Fruit fly (Drosophila melanogaster) whole organism, prepupa: ENCODE data around the gene Lsd-1.

Source experiments
- Blimp-1 ChIP-seq: fragments of 200-800 bp; sonication (Bioruptor generic); optimal IDR thresholded peaks from 3 replicates; lab custom pipeline; 2017; ENCODE audit warnings: missing biosample characterization, missing genetic modification characterization, mild to moderate bottlenecking, moderate library complexity, missing genetic modification reagents
- CG15336 ChIP-seq: fragments of 200-800 bp; sonication (Bioruptor generic); IDR thresholded peaks from 2 replicates; pipeline ENCODE4 v1.3.6; 2022; ENCODE audit warnings: missing biosample characterization, missing genetic modification characterization
- CG31627 ChIP-seq: fragments of 200-800 bp; sonication (Bioruptor generic); optimal IDR thresholded peaks from 3 replicates; lab custom pipeline; 2016; ENCODE audit warnings: missing biosample characterization, missing genetic modification characterization
- CG34406 ChIP-seq: fragments of 200-800 bp; sonication (Bioruptor generic); optimal IDR thresholded peaks from 3 replicates; lab custom pipeline; 2016; ENCODE audit warnings: missing biosample characterization, missing genetic modification characterization
- CG6163 ChIP-seq: fragments of 200-800 bp; sonication (Bioruptor generic); IDR thresholded peaks from 3 replicates; pipeline ENCODE4 v1.3.6; 2022; ENCODE audit warnings: missing biosample characterization, missing genetic modification characterization
- CG6276 ChIP-seq: fragments of 200-800 bp; sonication (Bioruptor generic); optimal IDR thresholded peaks from 2 replicates; lab custom pipeline; 2017; ENCODE audit warnings: missing biosample characterization, mild to moderate bottlenecking, missing genetic modification characterization
- CG6792 ChIP-seq: fragments of 200-800 bp; sonication (Bioruptor generic); optimal IDR thresholded peaks from 3 replicates; lab custom pipeline; 2016; ENCODE audit warnings: missing biosample characterization, missing genetic modification characterization
- CG6808 ChIP-seq: fragments of 200-800 bp; sonication (Bioruptor generic); optimal IDR thresholded peaks from 3 replicates; lab custom pipeline; 2017; ENCODE audit warnings: missing biosample characterization, missing genetic modification characterization, mild to moderate bottlenecking, moderate library complexity, missing genetic modification reagents
- CG6854 ChIP-seq: fragments of 200-800 bp; sonication (Bioruptor generic); optimal IDR thresholded peaks from 2 replicates; lab custom pipeline; 2017; ENCODE audit warnings: missing biosample characterization, mild to moderate bottlenecking, missing genetic modification characterization
- CG7368 ChIP-seq: fragments of 200-800 bp; sonication (Bioruptor generic); optimal IDR thresholded peaks from 3 replicates; lab custom pipeline; 2016; ENCODE audit warnings: missing biosample characterization, missing genetic modification characterization
- CG8119 ChIP-seq: fragments of 200-800 bp; sonication (Bioruptor generic); IDR thresholded peaks from 3 replicates; pipeline ENCODE4 v1.3.6; 2022; ENCODE audit warnings: missing biosample characterization, missing genetic modification characterization
- CG8319 ChIP-seq: fragments of 200-800 bp; sonication (Bioruptor generic); optimal IDR thresholded peaks from 3 replicates; lab custom pipeline; 2016; ENCODE audit warnings: missing biosample characterization, missing genetic modification characterization
- CG8632 ChIP-seq: fragments of 200-800 bp; sonication (Bioruptor generic); optimal IDR thresholded peaks from 3 replicates; lab custom pipeline; 2016; ENCODE audit warnings: missing biosample characterization, missing genetic modification characterization
- CG9139 ChIP-seq: fragments of 200-800 bp; sonication (Bioruptor generic); optimal IDR thresholded peaks from 3 replicates; lab custom pipeline; 2017; ENCODE audit warnings: missing biosample characterization, mild to moderate bottlenecking, missing genetic modification characterization
- Eip78C ChIP-seq: fragments of 200-800 bp; sonication (Bioruptor generic); peaks from one replicate; lab custom pipeline; 2016; ENCODE audit warnings: missing biosample characterization, missing genetic modification characterization
- Eip93F ChIP-seq: fragments of 200-800 bp; sonication (Bioruptor generic); optimal IDR thresholded peaks from 2 replicates; lab custom pipeline; 2016; ENCODE audit warnings: missing biosample characterization, mild to moderate bottlenecking, missing genetic modification characterization
- Ets21C ChIP-seq: fragments of 200-800 bp; sonication (Bioruptor generic); optimal IDR thresholded peaks from 3 replicates; lab custom pipeline; 2016; ENCODE audit warnings: missing biosample characterization, missing genetic modification characterization
- Ets96B ChIP-seq: fragments of 200-800 bp; optimal IDR thresholded peaks from 2 replicates; lab custom pipeline; 2019; ENCODE audit warnings: missing biosample characterization, mild to moderate bottlenecking, missing genetic modification characterization, moderate library complexity
- Hr39 ChIP-seq: fragments of 200-800 bp; sonication (Bioruptor generic); optimal IDR thresholded peaks from 2 replicates; lab custom pipeline; 2016; ENCODE audit warnings: missing biosample characterization, missing genetic modification characterization
- Hr4 ChIP-seq: fragments of 200-800 bp; sonication (Bioruptor generic); optimal IDR thresholded peaks from 3 replicates; lab custom pipeline; 2016; ENCODE audit warnings: missing biosample characterization, missing genetic modification characterization
- Sox15 ChIP-seq: fragments of 200-800 bp; sonication (Bioruptor generic); optimal IDR thresholded peaks from 3 replicates; lab custom pipeline; 2016; ENCODE audit warnings: missing biosample characterization, missing genetic modification characterization
- achi ChIP-seq: fragments of 200-800 bp; sonication (Bioruptor generic); optimal IDR thresholded peaks from 3 replicates; lab custom pipeline; 2016; ENCODE audit warnings: missing biosample characterization, missing genetic modification characterization
- acj6 ChIP-seq: fragments of 200-800 bp; sonication (Bioruptor generic); optimal IDR thresholded peaks from 3 replicates; lab custom pipeline; 2016; ENCODE audit warnings: missing biosample characterization, missing genetic modification characterization
- cyc ChIP-seq: fragments of 200-800 bp; sonication (Bioruptor generic); optimal IDR thresholded peaks from 3 replicates; lab custom pipeline; 2016; ENCODE audit warnings: missing biosample characterization, missing genetic modification characterization
- dsx ChIP-seq: fragments of 200-800 bp; optimal IDR thresholded peaks from 3 replicates; lab custom pipeline; 2019; ENCODE audit warnings: missing biosample characterization, mild to moderate bottlenecking, missing genetic modification characterization, moderate library complexity; ENCODE audit not compliant: poor library complexity, severe bottlenecking
- fd85E ChIP-seq: fragments of 200-800 bp; sonication (Bioruptor generic); optimal IDR thresholded peaks from 3 replicates; lab custom pipeline; 2016; ENCODE audit warnings: missing biosample characterization, missing genetic modification characterization
- fkh ChIP-seq: fragments of 200-800 bp; sonication (Bioruptor generic); optimal IDR thresholded peaks from 3 replicates; lab custom pipeline; 2017; ENCODE audit warnings: missing biosample characterization, mild to moderate bottlenecking, missing genetic modification characterization, moderate library complexity
- lz ChIP-seq: fragments of 200-800 bp; sonication (Bioruptor generic); optimal IDR thresholded peaks from 3 replicates; lab custom pipeline; 2016; ENCODE audit warnings: missing biosample characterization, missing genetic modification characterization
- spab ChIP-seq: fragments of 200-800 bp; sonication (Bioruptor generic); optimal IDR thresholded peaks from 2 replicates; lab custom pipeline; 2017; ENCODE audit warnings: missing biosample characterization, mild to moderate bottlenecking, missing genetic modification characterization, missing genetic modification reagents
- ss ChIP-seq, 2 experiments: fragments of 200-800 bp; sonication (Bioruptor generic); optimal IDR thresholded peaks; 2 replicates in 1 of 2; 3 replicates in 1 of 2; lab custom pipeline; 2017 to 2018; ENCODE audit warnings: mild to moderate bottlenecking in 2 of 2, missing biosample characterization in 2 of 2, missing genetic modification characterization in 2 of 2, moderate library complexity in 1 of 2
- svp ChIP-seq: fragments of 200-800 bp; sonication (Bioruptor generic); peaks from one replicate; lab custom pipeline; 2016; ENCODE audit warnings: missing biosample characterization, missing genetic modification characterization
- topi ChIP-seq: fragments of 200-800 bp; sonication (Bioruptor generic); optimal IDR thresholded peaks from 3 replicates; lab custom pipeline; 2016; ENCODE audit warnings: missing biosample characterization, missing genetic modification characterization
- vri ChIP-seq: fragments of 200-800 bp; sonication (Bioruptor generic); optimal IDR thresholded peaks from 3 replicates; lab custom pipeline; 2016; ENCODE audit warnings: missing biosample characterization, mild to moderate bottlenecking, missing genetic modification characterization

Lsd-1 gene

DNA sequence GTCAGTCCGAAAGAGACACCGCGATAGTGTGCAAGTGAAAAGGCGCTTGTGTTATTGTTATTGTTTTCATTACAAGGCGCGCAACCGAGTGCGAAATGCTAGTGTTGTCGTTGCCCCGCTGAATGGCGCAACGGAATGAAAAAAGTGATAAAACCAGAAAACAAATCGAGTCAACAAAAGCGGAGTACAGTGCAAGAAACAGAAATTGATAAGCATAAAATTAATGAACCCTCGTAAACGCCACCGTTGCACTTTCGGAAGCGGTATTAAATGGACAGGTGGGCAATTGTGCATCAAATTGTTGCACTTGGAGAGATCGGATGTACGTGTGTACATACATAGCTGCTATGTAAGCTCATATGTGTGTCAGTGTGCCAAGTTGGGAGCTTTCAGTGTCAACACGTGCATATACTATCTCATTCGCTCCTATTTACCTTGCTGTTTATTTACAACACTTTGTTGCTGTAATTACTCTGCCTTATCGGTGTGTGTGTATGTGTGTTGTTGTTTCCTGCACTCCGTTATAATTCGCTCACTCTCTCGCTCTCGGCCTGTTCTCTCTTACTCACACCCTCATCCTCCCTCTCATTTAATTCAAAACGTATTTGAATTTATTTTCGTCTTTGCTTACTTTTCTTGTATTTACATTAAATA is 40.1 kb upstream of the Lsd-1 start (continued):
- TF ChIP-seq dsx (GFP tag; lab: Kevin White, UChicago) (peak; percentile 80), CG6808 (GFP tag; lab: Kevin White, UChicago) (peak; percentile 59), CG15336 (GFP tag; lab: Robert Waterston, UW) (peak; percentile 71), CG6854 (peak; percentile 6), fd85E (GFP tag; lab: Kevin White, UChicago) (no peak), acj6 (GFP tag; lab: Kevin White, UChicago) (peak; percentile 13), spab (GFP tag; lab: Kevin White, UChicago) (peak; percentile 20), Hr39 (GFP tag; lab: Kevin White, UChicago) (peak; percentile 15), CG6276 (GFP tag; lab: Kevin White, UChicago) (peak; percentile 33), CG7368 (GFP tag; lab: Kevin White, UChicago) (peak; percentile 78), Ets96B (tag; lab: Kevin White, UChicago) (no peak), CG34406 (GFP tag; lab: Kevin White, UChicago) (no peak), cyc (GFP tag; lab: Kevin White, UChicago) (no peak), CG8319 (peak; percentile 48), CG8632 (GFP tag; lab: Kevin White, UChicago) (peak; percentile 5), Ets21C (GFP tag; lab: Kevin White, UChicago) (peak; percentile 6), achi (GFP tag; lab: Kevin White, UChicago) (peak; percentile 21), CG8119 (peak; percentile 74), Hr4 (GFP tag; lab: Kevin White, UChicago) (peak; percentile 56)

DNA sequence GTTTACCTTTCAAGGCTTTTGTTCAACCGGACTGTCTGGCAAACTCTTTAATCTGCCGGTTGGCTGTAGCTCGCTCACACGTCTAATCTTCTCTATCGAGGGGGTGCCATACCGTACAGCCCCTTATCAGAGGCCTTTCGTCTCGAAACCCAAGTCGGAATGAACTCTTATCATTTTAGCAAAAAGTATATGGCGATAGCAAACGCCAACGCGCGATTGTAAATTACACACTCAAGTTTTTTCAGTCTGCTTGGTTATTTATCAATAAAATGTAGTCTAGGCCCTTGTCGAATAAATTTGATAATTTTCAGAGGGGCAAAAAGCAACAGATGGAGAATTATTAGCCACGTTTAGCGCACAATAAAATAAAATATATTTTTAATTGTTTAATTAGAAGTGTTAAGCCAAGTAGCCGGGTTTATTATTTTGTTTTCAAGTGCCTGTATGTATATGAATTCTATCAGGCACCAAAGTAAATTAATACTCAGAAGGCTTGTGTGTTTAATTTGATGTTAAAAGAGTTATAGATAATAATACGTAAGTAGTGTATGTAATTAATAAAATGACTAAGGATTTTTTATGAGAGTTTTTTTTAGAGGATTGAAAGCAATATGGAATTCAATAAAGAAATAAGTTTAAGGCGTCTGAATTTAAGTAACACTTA is 38.7 kb upstream of the Lsd-1 start:
- TF ChIP-seq vri (GFP tag; lab: Kevin White, UChicago) (peak; percentile 72), fkh (GFP tag; lab: Kevin White, UChicago) (peak; percentile 34), Sox15 (GFP tag; lab: Kevin White, UChicago) (no peak), Eip93F (GFP tag; lab: Kevin White, UChicago) (peak; percentile 75), Eip78C (peak; percentile 1), svp (GFP tag; lab: Kevin White, UChicago) (peak; percentile 83)

DNA sequence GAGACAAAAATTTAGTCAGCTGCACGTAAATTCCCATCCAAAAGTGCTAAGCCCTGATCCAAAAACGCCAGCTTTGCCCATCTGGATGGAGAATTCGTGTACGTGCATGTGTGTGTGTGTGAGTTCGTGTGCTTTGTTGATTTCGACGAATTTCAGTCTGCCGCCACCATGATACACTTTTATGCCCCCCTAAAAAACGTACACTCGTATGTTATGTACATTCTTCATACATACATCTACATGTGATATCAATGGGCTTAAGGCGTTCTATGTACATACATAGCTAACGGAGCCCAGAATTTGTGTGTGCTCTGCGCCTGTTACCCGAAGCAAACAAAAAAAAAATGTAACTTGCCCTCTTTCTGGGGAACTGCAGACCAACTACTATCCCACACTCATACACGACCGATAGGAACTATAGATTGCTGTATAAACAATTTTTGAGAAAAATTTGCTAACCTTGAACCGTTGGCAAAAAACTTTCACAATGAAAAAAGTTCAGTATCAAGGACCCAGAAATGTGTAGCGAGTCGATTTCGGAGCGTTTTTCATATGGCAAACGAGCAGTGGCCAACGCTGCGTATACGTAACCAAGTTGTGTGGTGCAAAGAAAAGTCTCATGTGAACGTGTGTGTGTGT is 37.8 kb upstream of the Lsd-1 start:
- TF ChIP-seq Blimp-1 (GFP tag; lab: Kevin White, UChicago), result no peak
- TF ChIP-seq CG6792, result no peak
- no peak for TF ChIP-seq ss (GFP tag; optimal IDR thresholded peaks at IDR 0.05; lab: Kevin White, UChicago)
- TF ChIP-seq Eip78C, result peak; percentile 42
- TF ChIP-seq CG6163 (GFP tag; lab: Robert Waterston, UW), result no peak
- TF ChIP-seq topi (GFP tag; lab: Kevin White, UChicago), result no peak
- TF ChIP-seq CG6854, result no peak
- no peak for TF ChIP-seq Ets96B (tag; lab: Kevin White, UChicago)
- no peak for TF ChIP-seq Sox15 (GFP tag; lab: Kevin White, UChicago)
- peak; percentile 74 for TF ChIP-seq svp (GFP tag; lab: Kevin White, UChicago)
- peak; percentile 92 for TF ChIP-seq fkh (GFP tag; lab: Kevin White, UChicago)
- peak; percentile 44 for TF ChIP-seq vri (GFP tag; lab: Kevin White, UChicago)
- TF ChIP-seq CG15336 (GFP tag; lab: Robert Waterston, UW), result no peak
- TF ChIP-seq acj6 (GFP tag; lab: Kevin White, UChicago), result no peak
- no peak for TF ChIP-seq lz
- TF ChIP-seq CG9139, result no peak
- TF ChIP-seq CG31627 (GFP tag; lab: Kevin White, UChicago), result no peak
